Worm (Caenorhabditis elegans): ENCODE measurements around the gene srh-119.

The srh-119 gene

ce11 chrV:17022613-17023322 is 50.5 kb downstream of the srh-119 start, which contains the start of the genes F49H6.8 and F49H6.5:
Gene F49H6.8 (minus strand): TSS chrV:17022663.
Gene F49H6.5 (plus strand): TSS chrV:17023241.
- TF ChIP-seq nhr-27 (tag; optimal IDR thresholded peaks at IDR 0.05) (no peak), snpc-4 (GFP tag; optimal IDR thresholded peaks at IDR 0.05) (no peak), snpc-4 (tag; optimal IDR thresholded peaks at IDR 0.05) (peak in 1 of 4 experiments; percentile 40), ceh-58 (GFP tag; IDR thresholded peaks at IDR 0.05) (no peak), sptf-2 (GFP tag; optimal IDR thresholded peaks at IDR 0.05) (no peak), lsl-1 (GFP tag; optimal IDR thresholded peaks at IDR 0.05) (no peak), nhr-80 (tag; optimal IDR thresholded peaks at IDR 0.05) (peak; percentile 37), snpc-3.4 (tag; optimal IDR thresholded peaks at IDR 0.05) (no peak), somi-1 (GFP tag; optimal IDR thresholded peaks at IDR 0.05) (no peak), mcd-1 (GFP tag; IDR thresholded peaks at IDR 0.05) (no peak), hrde-1 (tag; optimal IDR thresholded peaks at IDR 0.05; ENCODE audit: borderline replicate concordance) (no peak), F57A8.1 (GFP tag; optimal IDR thresholded peaks at IDR 0.05) (no peak), madf-10 (tag; optimal IDR thresholded peaks at IDR 0.05) (no peak), attf-6 (GFP tag; IDR thresholded peaks at IDR 0.05) (no peak)
